Worm (Caenorhabditis elegans): ENCODE measurements around the gene adt-3.

DNA sequence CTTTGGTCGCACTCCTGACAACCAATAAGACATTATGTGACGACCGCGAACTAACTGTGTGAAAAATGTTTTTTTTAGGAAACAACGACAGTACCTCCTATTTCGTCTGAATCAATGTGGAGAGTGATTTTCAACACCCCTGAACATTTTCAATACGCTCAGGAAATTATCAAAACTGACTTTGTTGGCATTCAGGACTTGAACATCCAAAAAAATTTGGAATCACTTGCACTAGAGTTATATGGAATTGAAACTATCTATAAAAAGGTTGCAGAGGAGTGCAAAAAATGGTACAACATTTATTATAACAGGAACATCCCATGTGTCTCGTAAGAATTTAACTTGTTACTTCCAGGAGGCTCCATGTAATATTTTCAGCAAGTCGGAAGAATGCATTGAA, 13.3 kb upstream of the adt-3 start:
- TF ChIP-seq flt-1 (GFP tag; IDR thresholded peaks at IDR 0.05) (no peak), ztf-29 (GFP tag; IDR thresholded peaks at IDR 0.05) (no peak), cog-1 (tag; optimal IDR thresholded peaks at IDR 0.05) (no peak), tab-1 (GFP tag; IDR thresholded peaks at IDR 0.05) (no peak), ztf-23 (GFP tag; IDR thresholded peaks at IDR 0.05) (no peak)
